Worm (Caenorhabditis elegans): Measurements from ENCODE around the gene Y17D7C.6.

Y17D7C.6 gene

ce11 chrV:18719956-18720489 is 10.4 kb downstream of the Y17D7C.6 start, which contains the start of gene Y17D7C.2:
Gene Y17D7C.2 (minus strand): TSS chrV:18719987.
- TF ChIP-seq fos-1 (tag; optimal IDR thresholded peaks at IDR 0.05) (peak; percentile 91), mbf-1 (tag; optimal IDR thresholded peaks at IDR 0.05) (no peak)

ce11 chrV:18721873-18722272 is 12.3 kb downstream of the Y17D7C.6 start:
- TF ChIP-seq elt-1 (tag; optimal IDR thresholded peaks at IDR 0.05) (no peak), skn-1 (tag; optimal IDR thresholded peaks at IDR 0.05) (no peak), ZK546.5 (tag; optimal IDR thresholded peaks at IDR 0.05) (no peak), C34F6.9 (tag; optimal IDR thresholded peaks at IDR 0.05) (no peak), gmeb-1 (tag; optimal IDR thresholded peaks at IDR 0.05) (no peak), nhr-10 (tag; optimal IDR thresholded peaks at IDR 0.05) (no peak), nhr-129 (tag; optimal IDR thresholded peaks at IDR 0.05) (no peak), elt-3 (tag; optimal IDR thresholded peaks at IDR 0.05) (no peak)

ce11 chrV:18722510-18723299 is 13.1 kb downstream of the Y17D7C.6 start:
- TF ChIP-seq unc-39 (tag; optimal IDR thresholded peaks at IDR 0.05) (no peak), nhr-129 (tag; optimal IDR thresholded peaks at IDR 0.05) (no peak), mab-5 (tag; optimal IDR thresholded peaks at IDR 0.05) (no peak)

- TF ChIP-seq fos-1 (tag; optimal IDR thresholded peaks at IDR 0.05) (peak; percentile 70), nhr-6 (tag; optimal IDR thresholded peaks at IDR 0.05) (peak; percentile 67), mab-5 (tag; optimal IDR thresholded peaks at IDR 0.05) (peak; percentile 87), elt-1 (tag; optimal IDR thresholded peaks at IDR 0.05) (no peak), mdl-1 (tag; optimal IDR thresholded peaks at IDR 0.05) (peak; percentile 16 to 66), nhr-11 (tag; optimal IDR thresholded peaks at IDR 0.05) (no peak), C34F6.9 (tag; optimal IDR thresholded peaks at IDR 0.05) (peak; percentile 93), sem-4 (tag; optimal IDR thresholded peaks at IDR 0.05) (peak; percentile 46), lsy-2 (tag; optimal IDR thresholded peaks at IDR 0.05) (peak; percentile 72 to 92), F13H6.1 (tag; optimal IDR thresholded peaks at IDR 0.05) (peak; percentile 89), aly-2 (tag; optimal IDR thresholded peaks at IDR 0.05) (no peak), ama-1 (optimal IDR thresholded peaks at IDR 0.05) (no peak), nhr-12 (tag; optimal IDR thresholded peaks at IDR 0.05) (no peak), nhr-129 (tag; optimal IDR thresholded peaks at IDR 0.05) (peak; percentile 83), R02D3.7 (tag; optimal IDR thresholded peaks at IDR 0.05) (no peak), crh-2 (tag; optimal IDR thresholded peaks at IDR 0.05) (peak; percentile 89), nhr-25 (tag; optimal IDR thresholded peaks at IDR 0.05) (peak; percentile 74), lin-39 (tag; optimal IDR thresholded peaks at IDR 0.05) (no peak), sma-9 (GFP tag; optimal IDR thresholded peaks at IDR 0.05) (no peak), sma-9 (tag; optimal IDR thresholded peaks at IDR 0.05) (no peak), elt-3 (tag; optimal IDR thresholded peaks at IDR 0.05) (no peak), nhr-10 (tag; optimal IDR thresholded peaks at IDR 0.05) (no peak), blmp-1 (tag; optimal IDR thresholded peaks at IDR 0.05; ENCODE audit: insufficient read depth) (no peak), snpc-4 (tag; optimal IDR thresholded peaks at IDR 0.05) (peak; percentile 80), ceh-82 (tag; optimal IDR thresholded peaks at IDR 0.05) (peak; percentile 34), nhr-21 (tag; optimal IDR thresholded peaks at IDR 0.05) (peak; percentile 58), lin-13 (GFP tag; optimal IDR thresholded peaks at IDR 0.05) (peak; percentile 79), unc-55 (GFP tag; optimal IDR thresholded peaks at IDR 0.05) (peak; percentile 76), nhr-23 (tag; optimal IDR thresholded peaks at IDR 0.05) (no peak), mbf-1 (tag; optimal IDR thresholded peaks at IDR 0.05) (no peak), zag-1 (tag; optimal IDR thresholded peaks at IDR 0.05) (peak; percentile 72), gmeb-1 (tag; optimal IDR thresholded peaks at IDR 0.05) (peak; percentile 85)
Observed at ce11 chrV:18723604-18724003, 14.0 kb downstream of the Y17D7C.6 start.

ce11 chrV:18724076-18724475 is 14.5 kb downstream of the Y17D7C.6 start:
- TF ChIP-seq ama-1 (optimal IDR thresholded peaks at IDR 0.05) (no peak), ztf-1 (GFP tag; conservative IDR thresholded peaks at IDR 0.05) (no peak), nhr-11 (tag; optimal IDR thresholded peaks at IDR 0.05) (no peak), sem-4 (tag; optimal IDR thresholded peaks at IDR 0.05) (no peak), ceh-82 (tag; optimal IDR thresholded peaks at IDR 0.05) (no peak), ztf-4 (tag; optimal IDR thresholded peaks at IDR 0.05) (no peak), elt-1 (tag; optimal IDR thresholded peaks at IDR 0.05) (no peak), nhr-12 (tag; optimal IDR thresholded peaks at IDR 0.05) (no peak), unc-39 (tag; optimal IDR thresholded peaks at IDR 0.05) (no peak), gmeb-1 (tag; optimal IDR thresholded peaks at IDR 0.05) (no peak), skn-1 (tag; optimal IDR thresholded peaks at IDR 0.05) (no peak)

Data from whole organism, L2 larva.